Worm (Caenorhabditis elegans) whole organism, L4 larva: Measurements from ENCODE around the gene Y57G11A.2.

ENCODE experiments used
- F10B5.3 ChIP-seq: sonication (generic microtip); optimal IDR thresholded peaks from 2 replicates; lab custom pipeline; 2016; ENCODE audit warnings: mild to moderate bottlenecking, missing genetic modification characterization, missing compliant biosample characterization
- R02D3.7 ChIP-seq: fragments of 150-350 bp; sonication (generic microtip); optimal IDR thresholded peaks from 3 replicates; lab custom pipeline; 2014; ENCODE audit warnings: missing biosample characterization, missing genetic modification characterization
- Y48G9A.11 ChIP-seq: fragments of 200-800 bp; sonication (Bioruptor generic); IDR thresholded peaks from 2 replicates; pipeline ENCODE4 v1.3.6; 2022; ENCODE audit warnings: missing genetic modification reagents, missing genetic modification characterization, missing compliant biosample characterization
- aha-1 ChIP-seq: fragments of 150-350 bp; peaks from one replicate; lab custom pipeline; 2014; ENCODE audit warnings: missing biosample characterization, missing genetic modification characterization
- attf-4 ChIP-seq: sonication (generic microtip); optimal IDR thresholded peaks from 3 replicates; lab custom pipeline; 2017; ENCODE audit warnings: missing biosample characterization, missing genetic modification characterization
- ceh-44 ChIP-seq: fragments of 200-800 bp; sonication (Bioruptor generic); IDR thresholded peaks from 2 replicates; pipeline ENCODE4 v1.3.6; 2022; ENCODE audit warnings: missing genetic modification reagents, missing genetic modification characterization, missing compliant biosample characterization
- cey-2 ChIP-seq: sonication (generic microtip); optimal IDR thresholded peaks from 3 replicates; lab custom pipeline; 2017; ENCODE audit warnings: missing genetic modification characterization, mild to moderate bottlenecking, missing compliant biosample characterization, antibody characterized with exemption, borderline replicate concordance; ENCODE audit not compliant: insufficient read depth
- daf-12 ChIP-seq: fragments of 150-350 bp; optimal IDR thresholded peaks from 2 replicates; lab custom pipeline; 2014; ENCODE audit warnings: missing biosample characterization, missing genetic modification reagents, missing genetic modification characterization
- daf-16 ChIP-seq, 3 experiments: sonication (generic microtip); optimal IDR thresholded peaks; 2 replicates each; lab custom pipeline; 2016 to 2017; ENCODE audit warnings: missing genetic modification characterization in 3 of 3, missing genetic modification reagents in 3 of 3, mild to moderate bottlenecking in 2 of 3, missing compliant biosample characterization in 2 of 3, missing biosample characterization in 1 of 3, moderate library complexity in 1 of 3
- dmd-6 ChIP-seq: fragments of 200-800 bp; sonication (Bioruptor generic); IDR thresholded peaks from 2 replicates; pipeline ENCODE4 v1.3.6; 2022; ENCODE audit warnings: missing genetic modification reagents, missing genetic modification characterization, missing compliant biosample characterization
- lin-1 ChIP-seq: fragments of 200-800 bp; sonication (Bioruptor generic); IDR thresholded peaks from 2 replicates; pipeline ENCODE4 v1.3.6; 2022; ENCODE audit warnings: missing genetic modification reagents, missing genetic modification characterization, missing compliant biosample characterization
- lin-38 ChIP-seq: fragments of 200-800 bp; sonication (Bioruptor generic); IDR thresholded peaks from 2 replicates; pipeline ENCODE4 v1.3.6; 2022; ENCODE audit warnings: missing genetic modification reagents, missing genetic modification characterization, missing compliant biosample characterization
- mdt-29 ChIP-seq: fragments of 200-800 bp; sonication (Bioruptor generic); IDR thresholded peaks from 2 replicates; pipeline ENCODE4 v1.3.6; 2022; ENCODE audit warnings: missing genetic modification reagents, missing genetic modification characterization, missing compliant biosample characterization
- nhr-10 ChIP-seq: fragments of 150-350 bp; optimal IDR thresholded peaks from 2 replicates; lab custom pipeline; 2014; ENCODE audit warnings: missing biosample characterization, missing genetic modification characterization
- nhr-11 ChIP-seq: fragments of 150-350 bp; optimal IDR thresholded peaks from 2 replicates; lab custom pipeline; 2014; ENCODE audit warnings: missing biosample characterization, missing genetic modification characterization
- nhr-111 ChIP-seq: fragments of 200-800 bp; sonication (Bioruptor generic); optimal IDR thresholded peaks from 2 replicates; lab custom pipeline; 2018; ENCODE audit warnings: mild to moderate bottlenecking, missing genetic modification characterization, missing compliant biosample characterization
- rbr-2 ChIP-seq: sonication (generic microtip); optimal IDR thresholded peaks from 2 replicates; lab custom pipeline; 2016; ENCODE audit warnings: missing genotype, missing genetic modification characterization, missing compliant biosample characterization
- saeg-2 ChIP-seq: fragments of 200-800 bp; sonication (Bioruptor generic); IDR thresholded peaks from 2 replicates; pipeline ENCODE4 v1.3.6; 2022; ENCODE audit warnings: missing genetic modification reagents, missing genetic modification characterization, missing compliant biosample characterization
- sdz-12 ChIP-seq: fragments of 200-800 bp; sonication (Bioruptor generic); optimal IDR thresholded peaks from 2 replicates; lab custom pipeline; 2018; ENCODE audit warnings: mild to moderate bottlenecking, missing genetic modification characterization, missing compliant biosample characterization
- set-16 ChIP-seq: fragments of 200-800 bp; sonication (Bioruptor generic); IDR thresholded peaks from 2 replicates; pipeline ENCODE4 v1.3.6; 2022; ENCODE audit warnings: missing genetic modification reagents, missing genetic modification characterization, missing compliant biosample characterization
- skn-1 ChIP-seq: fragments of 150-350 bp; optimal IDR thresholded peaks from 2 replicates; lab custom pipeline; 2014; ENCODE audit warnings: missing biosample characterization, missing genetic modification characterization
- snpc-1.2 ChIP-seq: fragments of 200-800 bp; sonication (Bioruptor generic); IDR thresholded peaks from 2 replicates; pipeline ENCODE4 v1.3.6; 2022; ENCODE audit warnings: missing genetic modification reagents, missing genetic modification characterization, missing compliant biosample characterization
- unc-130 ChIP-seq: sonication (generic microtip); optimal IDR thresholded peaks from 2 replicates; lab custom pipeline; 2016; ENCODE audit warnings: missing genetic modification reagents, missing genetic modification characterization, missing compliant biosample characterization
- unc-39 ChIP-seq: sonication (generic microtip); optimal IDR thresholded peaks from 2 replicates; lab custom pipeline; 2017; ENCODE audit warnings: missing biosample characterization, missing genetic modification characterization
- unc-62 ChIP-seq, 3 experiments: fragments of 150-350 bp in 1 of 3; sonication (generic microtip); optimal IDR thresholded peaks in 2 of 3; peaks in 1 of 3; 1 replicate in 1 of 3; 2 replicates in 2 of 3; lab custom pipeline; 2014 to 2017; ENCODE audit warnings: missing biosample characterization in 3 of 3, missing genetic modification characterization in 3 of 3, missing genetic modification reagents in 3 of 3, missing genotype in 1 of 3
- vab-7 ChIP-seq: fragments of 200-800 bp; sonication (Bioruptor generic); IDR thresholded peaks from 2 replicates; pipeline ENCODE4 v1.3.6; 2022; ENCODE audit warnings: missing genetic modification reagents, missing genetic modification characterization, missing compliant biosample characterization
- zfp-2 ChIP-seq: sonication (generic microtip); optimal IDR thresholded peaks from 2 replicates; lab custom pipeline; 2016; ENCODE audit warnings: mild to moderate bottlenecking, missing genetic modification characterization, missing compliant biosample characterization

Gene Y57G11A.2

ce11 chrIV:14525272-14526162, 6.2 kb upstream of the Y57G11A.2 start:
- TF ChIP-seq lin-38 (GFP tag; lab: Robert Waterston, UW) (peak; percentile 58), vab-7 (GFP tag; lab: Robert Waterston, UW) (0 out of 2 replicates have a peak, but pooled peaks have one; percentile 10), unc-130 (peak; percentile 12), mdt-29 (peak; percentile 93), ceh-44 (GFP tag; lab: Robert Waterston, UW) (peak; percentile 68; the same call in 1 of the 2 replicates), snpc-1.2 (GFP tag; lab: Robert Waterston, UW) (peak; percentile 100), Y48G9A.11 (GFP tag; lab: Robert Waterston, UW) (peak; percentile 74)

- TF ChIP-seq lin-1 (no peak), daf-12 (tag; lab: Kevin White, UChicago) (no peak), snpc-1.2 (GFP tag; lab: Robert Waterston, UW) (no peak), nhr-111 (GFP tag; lab: Kevin White, UChicago) (no peak), cey-2 (tag; lab: Kevin White, UChicago) (no peak)
- TF ChIP-seq, all 104 proteins: peak for 0
Measured at ce11 chrIV:14523568-14523967, 4.2 kb upstream of the Y57G11A.2 start, which contains the start of gene srh-63. srh-63 (plus strand) TSS chrIV:14523868.

- TF ChIP-seq snpc-1.2 (GFP tag; lab: Robert Waterston, UW): peak; percentile 57; the same call in 1 of the 2 replicates
- no peak for TF ChIP-seq attf-4 (tag; lab: Kevin White, UChicago)
Measured at ce11 chrIV:14515162-14515561, 4.2 kb downstream of the Y57G11A.2 start.

ce11 chrIV:14512405-14512804, 6.9 kb downstream of the Y57G11A.2 start, which contains the start of gene Y57G11A.5:
Y57G11A.5 (minus strand) TSS chrIV:14512505.
- peak in 1 of 2 experiments; percentile 32 for TF ChIP-seq unc-62 (GFP tag; optimal IDR thresholded peaks at IDR 0.05 in 1 of 2; lab: Kevin White, UChicago)
- TF ChIP-seq unc-62 (tag; optimal IDR thresholded peaks at IDR 0.05; lab: Kevin White, UChicago): no peak
- TF ChIP-seq skn-1: no peak

ce11 chrIV:14510344-14510793, 9.0 kb downstream of the Y57G11A.2 start:
- peak; percentile 91 for TF ChIP-seq snpc-1.2 (GFP tag; lab: Robert Waterston, UW)

ce11 chrIV:14506995-14507394, 12.3 kb downstream of the Y57G11A.2 start:
- TF ChIP-seq unc-62 (GFP tag; optimal IDR thresholded peaks at IDR 0.05 in 1 of 2; lab: Kevin White, UChicago) (peak in 1 of 2 experiments; percentile 90), unc-62 (tag; optimal IDR thresholded peaks at IDR 0.05; lab: Kevin White, UChicago) (no peak), attf-4 (tag; lab: Kevin White, UChicago) (no peak), unc-39 (no peak), aha-1 (tag; lab: Kevin White, UChicago) (peak; percentile 35)

- TF ChIP-seq daf-16 (GFP tag; optimal IDR thresholded peaks at IDR 0.05; lab: Kevin White, UChicago): peak in 1 of 2 experiments; percentile 40
- no peak for TF ChIP-seq daf-16 (tag; optimal IDR thresholded peaks at IDR 0.05; lab: Kevin White, UChicago)
- TF ChIP-seq vab-7 (GFP tag; lab: Robert Waterston, UW): no peak
- peak; percentile 55; the same call in 1 of the 2 replicates for TF ChIP-seq snpc-1.2 (GFP tag; lab: Robert Waterston, UW)
Measured at ce11 chrIV:14506042-14506441, 13.3 kb downstream of the Y57G11A.2 start.

ce11 chrIV:14505066-14505465, 14.3 kb downstream of the Y57G11A.2 start, which contains the start of gene tag-273:
tag-273 (minus strand) TSS chrIV:14505166.
- TF ChIP-seq R02D3.7 (tag; lab: Kevin White, UChicago): no peak
- no peak for TF ChIP-seq dmd-6 (GFP tag; lab: Robert Waterston, UW)

ce11 chrIV:14496494-14496893, 22.8 kb downstream of the Y57G11A.2 start:
- TF ChIP-seq nhr-111 (GFP tag; lab: Kevin White, UChicago): no peak
- peak; percentile 19 for TF ChIP-seq rbr-2 (tag; lab: Kevin White, UChicago)
- no peak for TF ChIP-seq sdz-12 (GFP tag; lab: Kevin White, UChicago)
- TF ChIP-seq set-16 (GFP tag; lab: Robert Waterston, UW): peak; percentile 61
- peak; percentile 41 for TF ChIP-seq F10B5.3 (tag; lab: Kevin White, UChicago)
- no peak for TF ChIP-seq nhr-10
- no peak for TF ChIP-seq saeg-2 (GFP tag; lab: Robert Waterston, UW)
- TF ChIP-seq lin-1: no peak
- TF ChIP-seq zfp-2 (tag; lab: Kevin White, UChicago): no peak
- no peak for TF ChIP-seq nhr-11 (tag; lab: Kevin White, UChicago)
